Fruit fly (Drosophila melanogaster) whole organism, pupa: ENCODE measurements around the gene bocks.

Experiments used
- CG10348 ChIP-seq: fragments of 200-800 bp; sonication (Bioruptor generic); IDR thresholded peaks from 2 replicates; pipeline ENCODE4 v1.3.6; 2022; ENCODE audit warnings: missing biosample characterization, missing genetic modification characterization
- CG12605 ChIP-seq: fragments of 200-800 bp; sonication (Bioruptor generic); IDR thresholded peaks from 2 replicates; pipeline ENCODE4 v1.3.6; 2022; ENCODE audit warnings: missing biosample characterization, missing genetic modification characterization
- CG13204 ChIP-seq: fragments of 200-800 bp; sonication (Bioruptor generic); optimal IDR thresholded peaks from 2 replicates; lab custom pipeline; 2018; ENCODE audit warnings: missing biosample characterization, mild to moderate bottlenecking, missing genetic modification characterization, moderate library complexity
- CG14655 ChIP-seq: fragments of 200-800 bp; sonication (Bioruptor generic); optimal IDR thresholded peaks from 3 replicates; lab custom pipeline; 2017; ENCODE audit warnings: mild to moderate bottlenecking, missing biosample characterization, missing genetic modification reagents, missing genetic modification characterization
- CG15710 ChIP-seq: fragments of 200-800 bp; sonication (Bioruptor generic); optimal IDR thresholded peaks from 2 replicates; lab custom pipeline; 2018; ENCODE audit warnings: missing biosample characterization, mild to moderate bottlenecking, missing genetic modification characterization, moderate library complexity
- CG17806 ChIP-seq: fragments of 200-800 bp; sonication (Bioruptor generic); optimal IDR thresholded peaks from 2 replicates; lab custom pipeline; 2018; ENCODE audit warnings: missing biosample characterization, mild to moderate bottlenecking, missing genetic modification characterization, moderate library complexity
- CG32121 ChIP-seq: fragments of 200-800 bp; sonication (Bioruptor generic); IDR thresholded peaks from 2 replicates; pipeline ENCODE4 v1.3.6; 2022; ENCODE audit warnings: missing biosample characterization, missing genetic modification characterization
- CG34367 ChIP-seq: fragments of 200-800 bp; sonication (Bioruptor generic); optimal IDR thresholded peaks from 2 replicates; lab custom pipeline; 2018; ENCODE audit warnings: missing biosample characterization, mild to moderate bottlenecking, missing genetic modification characterization
- CG4496 ChIP-seq: fragments of 200-800 bp; sonication (Bioruptor generic); IDR thresholded peaks from 3 replicates; pipeline ENCODE4 v1.3.6; 2022; ENCODE audit warnings: missing biosample characterization, missing genetic modification characterization
- CG8159 ChIP-seq: fragments of 200-800 bp; sonication (Bioruptor generic); optimal IDR thresholded peaks from 3 replicates; lab custom pipeline; 2018; ENCODE audit warnings: missing biosample characterization, mild to moderate bottlenecking, missing genetic modification characterization, moderate library complexity
- CG8301 ChIP-seq: fragments of 200-800 bp; sonication (Bioruptor generic); optimal IDR thresholded peaks from 2 replicates; lab custom pipeline; 2018; ENCODE audit warnings: missing biosample characterization, mild to moderate bottlenecking, missing genetic modification characterization
- CG9948 ChIP-seq: fragments of 200-800 bp; sonication (Bioruptor generic); optimal IDR thresholded peaks from 2 replicates; lab custom pipeline; 2018; ENCODE audit warnings: missing biosample characterization, mild to moderate bottlenecking, missing genetic modification characterization, moderate library complexity
- D1 ChIP-seq: fragments of 200-800 bp; sonication (Bioruptor generic); optimal IDR thresholded peaks from 2 replicates; lab custom pipeline; 2018; ENCODE audit warnings: missing biosample characterization, mild to moderate bottlenecking, missing genetic modification characterization, moderate library complexity
- EcR ChIP-seq: fragments of 200-800 bp; sonication (Bioruptor generic); optimal IDR thresholded peaks from 3 replicates; lab custom pipeline; 2019; ENCODE audit warnings: missing biosample characterization, missing genetic modification characterization, mild to moderate bottlenecking, moderate library complexity, missing genetic modification reagents
- Ets98B ChIP-seq: fragments of 200-800 bp; sonication (Bioruptor generic); IDR thresholded peaks from 2 replicates; pipeline ENCODE4 v1.3.6; 2022; ENCODE audit warnings: missing biosample characterization, missing genetic modification characterization
- Pif1A ChIP-seq: fragments of 200-800 bp; sonication (Bioruptor generic); optimal IDR thresholded peaks from 3 replicates; lab custom pipeline; 2016; ENCODE audit warnings: missing biosample characterization, missing genetic modification characterization
- Pif1B ChIP-seq: fragments of 200-800 bp; sonication (Bioruptor generic); optimal IDR thresholded peaks from 3 replicates; lab custom pipeline; 2016; ENCODE audit warnings: missing biosample characterization, missing genetic modification characterization
- Snoo ChIP-seq: fragments of 200-800 bp; sonication (Bioruptor generic); optimal IDR thresholded peaks from 3 replicates; lab custom pipeline; 2017; ENCODE audit warnings: missing biosample characterization, mild to moderate bottlenecking, missing genetic modification characterization, inconsistent platforms
- fd96Ca ChIP-seq: fragments of 200-800 bp; sonication (Bioruptor generic); IDR thresholded peaks from 3 replicates; pipeline ENCODE4 v1.3.6; 2022; ENCODE audit warnings: missing biosample characterization, missing genetic modification characterization
- gl ChIP-seq: fragments of 200-800 bp; sonication (Bioruptor generic); optimal IDR thresholded peaks from 2 replicates; lab custom pipeline; 2018; ENCODE audit warnings: missing biosample characterization, mild to moderate bottlenecking, missing genetic modification characterization
- rn ChIP-seq: fragments of 200-800 bp; sonication (Bioruptor generic); IDR thresholded peaks from 2 replicates; pipeline ENCODE4 v1.3.6; 2022; ENCODE audit warnings: missing biosample characterization, missing genetic modification characterization

bocks gene

dm6 chr3R:9594251-9594581 is 3.4 kb upstream of the bocks start:
- peak; percentile 39 for TF ChIP-seq CG15710 (tag; lab: Kevin White, UChicago)
- peak; percentile 63 for TF ChIP-seq CG8159 (tag; lab: Kevin White, UChicago)
- peak; percentile 30 for TF ChIP-seq CG8301 (tag; lab: Kevin White, UChicago)
- no peak for TF ChIP-seq CG9948 (tag; lab: Kevin White, UChicago)
- no peak for TF ChIP-seq D1 (tag; lab: Kevin White, UChicago)
- TF ChIP-seq CG14655 (GFP tag; lab: Kevin White, UChicago): peak; percentile 71
- peak; percentile 45 for TF ChIP-seq CG34367 (tag; lab: Kevin White, UChicago)
- TF ChIP-seq Pif1B (GFP tag; lab: Kevin White, UChicago): no peak

dm6 chr3R:9593408-9594250 is 2.8 kb upstream of the bocks start:
- 0 out of 3 replicates have a peak, but pooled peaks have one; percentile 37 for TF ChIP-seq fd96Ca (GFP tag; lab: Robert Waterston, UW)
- peak; percentile 62 for TF ChIP-seq rn (GFP tag; lab: Robert Waterston, UW)
- TF ChIP-seq CG8301 (tag; lab: Kevin White, UChicago): peak; percentile 69
- peak; percentile 56 for TF ChIP-seq Pif1B (GFP tag; lab: Kevin White, UChicago)
- TF ChIP-seq Ets98B: peak; percentile 73
- TF ChIP-seq CG17806 (tag; lab: Kevin White, UChicago): peak; percentile 85
- TF ChIP-seq CG14655 (GFP tag; lab: Kevin White, UChicago): peak; percentile 76
- TF ChIP-seq CG12605: peak; percentile 72
- TF ChIP-seq CG9948 (tag; lab: Kevin White, UChicago): peak; percentile 87
- no peak for TF ChIP-seq EcR (GFP tag; lab: Kevin White, UChicago)
- peak; percentile 81; the same call in 2 of the 3 replicates for TF ChIP-seq CG4496 (GFP tag; lab: Robert Waterston, UW)
- TF ChIP-seq CG8159 (tag; lab: Kevin White, UChicago): peak; percentile 85
- peak; percentile 70 for TF ChIP-seq CG34367 (tag; lab: Kevin White, UChicago)
- TF ChIP-seq Pif1A (GFP tag; lab: Kevin White, UChicago): peak; percentile 62
- peak; percentile 81 for TF ChIP-seq CG32121 (GFP tag; lab: Robert Waterston, UW)
- TF ChIP-seq CG13204: peak; percentile 35
- TF ChIP-seq gl: peak; percentile 48
- no peak for TF ChIP-seq Snoo (tag; lab: Kevin White, UChicago)
- TF ChIP-seq CG15710 (tag; lab: Kevin White, UChicago): peak; percentile 84
- TF ChIP-seq CG10348 (GFP tag; lab: Robert Waterston, UW): no peak
- TF ChIP-seq D1 (tag; lab: Kevin White, UChicago): no peak

DNA sequence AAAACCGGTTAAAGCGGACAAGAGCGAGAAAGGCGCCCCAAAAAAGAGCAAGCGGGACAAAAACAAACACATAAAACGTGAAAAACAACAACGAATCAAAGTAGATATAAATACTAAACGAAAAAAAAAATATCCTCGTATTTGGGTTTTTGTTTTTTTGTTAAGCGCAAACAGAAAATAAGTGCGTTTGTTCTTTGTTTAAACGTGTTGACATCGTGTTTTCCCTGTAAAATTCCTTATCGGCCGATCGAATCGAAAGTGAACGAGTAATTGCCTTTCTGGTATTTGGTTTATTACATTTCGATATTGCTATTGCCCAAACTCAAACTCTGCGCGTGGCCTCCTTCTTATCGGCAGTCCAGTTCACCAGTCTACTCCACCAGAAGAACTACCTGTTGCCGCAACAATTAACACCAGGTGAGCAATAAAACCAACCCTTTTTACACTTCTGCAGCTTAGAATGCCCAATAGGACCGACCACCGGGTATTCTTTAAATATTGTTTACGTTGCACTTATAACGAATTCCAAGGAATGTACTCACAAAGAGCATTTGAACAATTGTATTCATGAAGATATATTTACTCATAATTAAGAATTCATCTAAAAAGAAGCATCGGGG is 1.1 kb upstream of the bocks start:
- TF ChIP-seq D1 (tag; lab: Kevin White, UChicago) (no peak), rn (GFP tag; lab: Robert Waterston, UW) (no peak), CG17806 (tag; lab: Kevin White, UChicago) (no peak), CG14655 (GFP tag; lab: Kevin White, UChicago) (no peak), CG15710 (tag; lab: Kevin White, UChicago) (no peak)

dm6 chr3R:9586663-9587248 is 4.0 kb downstream of the bocks start, which contains the start of gene P58IPK:
Gene P58IPK (plus strand): TSS chr3R:9586942.
- TF ChIP-seq Pif1B (GFP tag; lab: Kevin White, UChicago) (no peak), CG8159 (tag; lab: Kevin White, UChicago) (no peak), CG32121 (GFP tag; lab: Robert Waterston, UW) (peak; percentile 35; the same call in 1 of the 2 replicates), fd96Ca (GFP tag; lab: Robert Waterston, UW) (peak; percentile 71; the same call in 2 of the 3 replicates), CG13204 (no peak), Ets98B (peak; percentile 54), CG4496 (GFP tag; lab: Robert Waterston, UW) (peak; percentile 64; the same call in 2 of the 3 replicates), CG34367 (tag; lab: Kevin White, UChicago) (peak; percentile 10), CG12605 (no peak), EcR (GFP tag; lab: Kevin White, UChicago) (no peak), CG17806 (tag; lab: Kevin White, UChicago) (no peak), gl (no peak), CG8301 (tag; lab: Kevin White, UChicago) (no peak), CG10348 (GFP tag; lab: Robert Waterston, UW) (0 out of 2 replicates have a peak, but pooled peaks have one; percentile 20), CG15710 (tag; lab: Kevin White, UChicago) (peak; percentile 6), rn (GFP tag; lab: Robert Waterston, UW) (no peak)

DNA sequence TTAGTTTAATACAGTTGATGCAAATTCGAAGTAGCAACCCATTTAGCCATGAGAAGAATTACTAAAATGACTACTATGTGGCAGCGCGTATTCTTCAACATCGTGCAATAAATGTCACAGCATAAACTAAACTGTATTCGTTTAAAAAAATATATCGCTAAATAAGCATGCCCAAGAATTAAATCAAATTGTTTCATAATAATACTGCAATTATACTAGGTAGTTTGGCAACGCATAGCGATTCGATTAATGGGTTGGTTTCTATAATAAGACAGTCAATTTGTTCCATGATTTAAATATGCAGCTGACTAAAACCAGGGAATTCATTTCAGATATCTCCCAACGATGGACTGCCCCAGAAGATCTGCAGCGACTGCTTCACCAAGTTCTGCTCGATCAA is 7.7 kb downstream of the bocks start, which contains the start of gene CG33654:
Gene CG33654, minus strand, starts transcription at position 101 of the 400 bp plus-strand sequence.
- no peak for TF ChIP-seq Pif1B (GFP tag; lab: Kevin White, UChicago)
